Worm (Caenorhabditis elegans) whole organism, L4/young adult: ENCODE results near the gene F16F9.4.

Experiments used
- W03F9.2 ChIP-seq: fragments of 150-350 bp; optimal IDR thresholded peaks from 2 replicates; lab custom pipeline; 2014; ENCODE audit warnings: missing biosample characterization, missing genetic modification characterization
- dao-5 ChIP-seq: sonication (generic microtip); optimal IDR thresholded peaks from 2 replicates; lab custom pipeline; 2016; ENCODE audit warnings: missing genotype, missing genetic modification characterization, moderate library complexity, missing compliant biosample characterization
- him-1 ChIP-seq: sonication (generic microtip); optimal IDR thresholded peaks from 2 replicates; lab custom pipeline; 2016; ENCODE audit warnings: missing genotype, missing genetic modification reagents, missing genetic modification characterization, missing compliant biosample characterization

- TF ChIP-seq him-1 (tag; lab: Kevin White, UChicago) (no peak), W03F9.2 (tag; lab: Kevin White, UChicago) (no peak), dao-5 (tag; lab: Kevin White, UChicago) (no peak)
Measured at ce11 chrX:8475142-8475541, 12.0 kb upstream of the F16F9.4 start.
